Worm (Caenorhabditis elegans): ENCODE data around the gene inx-5.
A peak's percentile ranks its signal among the peaks of the same experiment; 100 is the strongest.

inx-5 gene

DNA sequence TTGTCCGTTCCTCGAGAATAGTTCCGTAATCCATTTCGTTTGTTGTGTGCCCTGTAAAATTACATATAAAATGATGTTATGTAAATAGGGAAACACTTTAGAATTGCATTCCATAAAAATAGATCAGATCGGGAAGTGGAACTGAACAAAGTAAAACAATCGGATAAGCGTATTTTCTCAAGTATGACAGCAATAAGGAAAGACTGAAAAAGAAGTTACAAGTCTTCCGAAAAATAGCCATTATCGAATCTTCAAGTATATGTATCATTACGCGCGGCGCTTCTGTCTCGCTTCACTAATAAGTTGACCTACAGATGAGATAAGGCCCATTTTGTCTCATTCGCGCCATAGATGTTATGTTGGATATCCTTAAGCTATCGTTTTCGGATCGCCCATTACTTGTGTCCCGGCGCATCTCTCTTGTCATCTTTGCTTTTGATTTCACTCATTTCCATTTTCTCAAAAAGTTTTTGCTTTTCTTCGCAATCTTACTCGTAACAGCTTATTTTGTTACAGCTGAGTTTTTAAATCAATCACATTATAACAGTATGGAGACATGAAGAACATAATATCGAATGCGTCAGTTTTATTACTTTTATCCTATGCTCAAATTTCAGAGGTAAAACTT is 16.9 kb downstream of the inx-5 start, which contains the start of the genes fis-2 and F13B9.2:
fis-2 (minus strand) TSS at position 51 of the 628 bp plus-strand sequence.
F13B9.2 (plus strand) TSS at position 515 of the 628 bp plus-strand sequence.
- TF ChIP-seq zag-1 (tag; optimal IDR thresholded peaks at IDR 0.05): no peak
- no peak for TF ChIP-seq tbx-2 (tag; optimal IDR thresholded peaks at IDR 0.05)
- TF ChIP-seq mef-2 (tag; optimal IDR thresholded peaks at IDR 0.05): no peak
- no peak for TF ChIP-seq aly-2 (tag; optimal IDR thresholded peaks at IDR 0.05)
- no peak for TF ChIP-seq hpl-2 (GFP tag; optimal IDR thresholded peaks at IDR 0.05)
- TF ChIP-seq nhr-85 (tag): no peak
- TF ChIP-seq nhr-19 (GFP tag; conservative IDR thresholded peaks at IDR 0.05): no peak
- TF ChIP-seq unc-130 (tag; optimal IDR thresholded peaks at IDR 0.05): no peak
- no peak for TF ChIP-seq unc-62 (GFP tag; optimal IDR thresholded peaks at IDR 0.05)
- no peak for TF ChIP-seq efl-1 (optimal IDR thresholded peaks at IDR 0.05)
- TF ChIP-seq efl-1 (GFP tag; optimal IDR thresholded peaks at IDR 0.05 in 1 of 2): peak in 1 of 2 experiments; percentile 74
- TF ChIP-seq nhr-84 (tag; optimal IDR thresholded peaks at IDR 0.05): no peak
- TF ChIP-seq blmp-1 (tag; optimal IDR thresholded peaks at IDR 0.05): peak; percentile 82

DNA sequence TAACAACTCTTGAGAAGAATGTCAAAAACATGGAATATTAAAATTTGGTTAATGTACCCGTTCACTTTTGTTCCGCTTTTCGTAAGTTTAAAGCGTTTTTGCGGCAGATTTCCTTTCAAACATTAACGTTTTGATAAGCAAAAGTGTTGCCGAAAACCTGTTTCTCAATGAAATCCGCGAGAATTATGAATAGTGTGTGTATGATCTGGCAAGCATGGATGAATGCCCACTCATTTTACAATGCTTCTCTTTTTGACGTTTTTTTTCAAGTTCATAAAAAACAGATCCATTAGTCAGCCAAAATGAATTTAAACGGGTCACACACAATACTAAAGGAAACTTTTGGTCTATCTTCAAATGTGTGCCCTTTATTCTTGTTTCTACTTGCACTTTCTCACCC is 18.2 kb downstream of the inx-5 start:
- TF ChIP-seq efl-3 (GFP tag; optimal IDR thresholded peaks at IDR 0.05) (no peak), nhr-237 (tag; optimal IDR thresholded peaks at IDR 0.05) (no peak)

DNA sequence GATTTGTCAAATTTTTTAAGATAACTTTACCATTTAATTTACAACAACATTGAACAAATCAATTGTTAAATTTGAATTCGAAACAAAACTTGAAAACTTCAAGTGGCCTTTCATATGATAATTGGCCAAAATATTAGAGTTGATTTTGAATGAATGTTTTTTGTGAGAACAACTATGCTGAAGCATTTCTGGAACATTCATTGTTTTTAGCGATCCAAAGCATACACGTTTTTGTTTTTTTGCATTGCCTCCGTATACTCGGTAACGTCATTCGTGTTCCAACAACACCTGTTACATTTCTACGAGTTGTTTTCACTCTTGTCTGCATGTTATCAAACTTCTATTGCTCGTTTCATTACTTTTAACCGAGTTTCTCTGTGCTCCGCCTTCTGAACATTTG is 25.2 kb downstream of the inx-5 start:
- peak; percentile 26 for TF ChIP-seq nhr-85 (tag)
- no peak for TF ChIP-seq efl-1 (optimal IDR thresholded peaks at IDR 0.05)
- TF ChIP-seq efl-1 (GFP tag; optimal IDR thresholded peaks at IDR 0.05 in 1 of 2): peak in 1 of 2 experiments; percentile 55
- TF ChIP-seq mab-9 (GFP tag; IDR thresholded peaks at IDR 0.05): no peak
- no peak for TF ChIP-seq nhr-19 (GFP tag; conservative IDR thresholded peaks at IDR 0.05)

DNA sequence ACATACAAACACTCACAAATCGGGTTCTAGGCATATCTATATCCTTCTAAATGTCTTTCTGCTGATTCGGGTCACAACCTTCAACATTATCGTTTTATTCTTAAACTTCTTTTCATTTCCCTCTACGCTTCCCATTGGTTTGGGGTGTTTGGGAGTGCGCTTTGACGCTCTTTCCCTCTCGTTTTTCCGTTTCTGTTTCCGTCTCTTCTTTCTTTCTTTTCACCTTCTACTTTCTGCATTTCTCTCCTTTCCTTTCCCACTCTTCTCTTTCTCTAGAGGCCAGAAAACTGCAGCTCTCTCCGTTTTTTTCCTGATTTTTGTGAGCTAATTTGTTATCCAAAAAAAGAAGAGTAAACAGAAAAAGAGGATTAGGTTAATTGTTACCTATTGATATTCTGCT is 25.9 kb downstream of the inx-5 start:
- no peak for TF ChIP-seq hlh-4 (tag; optimal IDR thresholded peaks at IDR 0.05)
- TF ChIP-seq rnt-1 (tag; optimal IDR thresholded peaks at IDR 0.05): no peak
- TF ChIP-seq zag-1 (tag; optimal IDR thresholded peaks at IDR 0.05): no peak
- no peak for TF ChIP-seq unc-86 (tag; optimal IDR thresholded peaks at IDR 0.05)
- TF ChIP-seq lsy-2 (tag; optimal IDR thresholded peaks at IDR 0.05): no peak
- TF ChIP-seq ceh-90 (tag; optimal IDR thresholded peaks at IDR 0.05): no peak
- TF ChIP-seq snpc-4 (tag; optimal IDR thresholded peaks at IDR 0.05): no peak
- no peak for TF ChIP-seq zip-4 (GFP tag; optimal IDR thresholded peaks at IDR 0.05)
- TF ChIP-seq Y116A8C.19 (tag; optimal IDR thresholded peaks at IDR 0.05; ENCODE audit: borderline replicate concordance): no peak
- TF ChIP-seq nhr-47 (tag; optimal IDR thresholded peaks at IDR 0.05): peak; percentile 16
- TF ChIP-seq nhr-20 (tag; optimal IDR thresholded peaks at IDR 0.05): no peak
- TF ChIP-seq lin-35 (GFP tag; optimal IDR thresholded peaks at IDR 0.05): no peak
- no peak for TF ChIP-seq egl-27 (tag; optimal IDR thresholded peaks at IDR 0.05)
- TF ChIP-seq blmp-1 (tag; optimal IDR thresholded peaks at IDR 0.05): peak; percentile 91
- no peak for TF ChIP-seq dpl-1 (GFP tag; optimal IDR thresholded peaks at IDR 0.05)
- no peak for TF ChIP-seq efl-1 (optimal IDR thresholded peaks at IDR 0.05)
- TF ChIP-seq efl-1 (GFP tag; optimal IDR thresholded peaks at IDR 0.05 in 1 of 2): peak in 1 of 2 experiments; percentile 5
- TF ChIP-seq dsc-1 (tag; optimal IDR thresholded peaks at IDR 0.05): peak; percentile 17
- no peak for TF ChIP-seq hpl-2 (GFP tag; optimal IDR thresholded peaks at IDR 0.05)
- no peak for TF ChIP-seq unc-130 (tag; optimal IDR thresholded peaks at IDR 0.05)
- no peak for TF ChIP-seq hlh-17 (GFP tag; optimal IDR thresholded peaks at IDR 0.05; ENCODE audit: borderline replicate concordance)
- no peak for TF ChIP-seq ceh-8 (GFP tag; optimal IDR thresholded peaks at IDR 0.05)
- no peak for TF ChIP-seq fkh-8 (tag; optimal IDR thresholded peaks at IDR 0.05)
- TF ChIP-seq tbx-2 (tag; optimal IDR thresholded peaks at IDR 0.05): no peak
- TF ChIP-seq fkh-10 (GFP tag; optimal IDR thresholded peaks at IDR 0.05): no peak
- no peak for TF ChIP-seq pag-3 (tag; optimal IDR thresholded peaks at IDR 0.05; ENCODE audit: borderline replicate concordance, insufficient read depth)
- no peak for TF ChIP-seq nhr-237 (tag; optimal IDR thresholded peaks at IDR 0.05)
- TF ChIP-seq nhr-77 (tag; optimal IDR thresholded peaks at IDR 0.05): no peak
- peak; percentile 12 for TF ChIP-seq nhr-71 (tag; optimal IDR thresholded peaks at IDR 0.05)
- no peak for TF ChIP-seq fkh-4 (tag; optimal IDR thresholded peaks at IDR 0.05; ENCODE audit: borderline replicate concordance)
- TF ChIP-seq sup-37 (GFP tag; optimal IDR thresholded peaks at IDR 0.05): no peak
- TF ChIP-seq nhr-12 (tag; optimal IDR thresholded peaks at IDR 0.05): no peak
- TF ChIP-seq alr-1 (tag; optimal IDR thresholded peaks at IDR 0.05; ENCODE audit: borderline replicate concordance): no peak
- TF ChIP-seq swsn-7 (tag; optimal IDR thresholded peaks at IDR 0.05): no peak
- TF ChIP-seq elt-2 (tag; optimal IDR thresholded peaks at IDR 0.05): no peak
- no peak for TF ChIP-seq ceh-63 (GFP tag; optimal IDR thresholded peaks at IDR 0.05)
- no peak for TF ChIP-seq nhr-85 (tag)

All from whole organism, L1 larva.